In the genomic region with DNA sequence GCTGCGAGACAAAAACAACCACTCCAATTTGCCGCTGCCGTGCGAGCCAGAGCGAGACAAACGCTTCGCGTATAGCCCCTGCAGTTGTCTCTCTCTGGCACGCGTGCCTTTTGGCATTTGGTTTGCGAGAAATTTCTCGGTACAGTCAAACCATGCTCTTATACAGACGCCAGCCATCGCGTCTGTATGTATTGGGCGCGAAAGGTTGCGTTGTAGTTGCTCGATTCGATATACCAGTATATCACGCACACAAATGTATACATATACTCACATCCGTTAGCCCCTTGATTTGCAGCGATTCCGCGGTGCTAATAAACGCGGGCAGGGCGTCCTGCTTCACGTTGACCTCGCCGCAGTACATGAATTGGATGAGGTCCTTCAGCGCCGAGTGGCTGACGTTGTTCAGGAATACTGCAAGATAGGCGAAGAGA, we compare ENCODE assay signal across 1 fruit fly cellular context.
A peak's percentile ranks its signal among the peaks of the same experiment; 100 is the strongest.
TF ChIP-seq lines count a peak whose summit lies in the region.

No protein-coding gene starts in this region.

TF ChIP-seq in whole organism, embryonic, 481 proteins besides CTCF, POLR2A, EP300 and RAD21 (continued from another document):
- no peak for TF ChIP-seq CG18619 (GFP tag; optimal IDR thresholded peaks at IDR 0.05; lab: Kevin White, UChicago)
- TF ChIP-seq CG9817 (tag; optimal IDR thresholded peaks at IDR 0.05; lab: Kevin White, UChicago): no peak
- TF ChIP-seq Fer3 (tag; optimal IDR thresholded peaks at IDR 0.05; lab: Kevin White, UChicago): peak; percentile 3
- TF ChIP-seq CG13424 (tag; optimal IDR thresholded peaks at IDR 0.05; lab: Kevin White, UChicago): peak; percentile 20
- no peak for TF ChIP-seq CG33213 (GFP tag; optimal IDR thresholded peaks at IDR 0.05; lab: Kevin White, UChicago)
- TF ChIP-seq CG13123 (GFP tag; optimal IDR thresholded peaks at IDR 0.05; lab: Kevin White, UChicago): no peak
- TF ChIP-seq CG4820 (GFP tag; optimal IDR thresholded peaks at IDR 0.05; lab: Kevin White, UChicago): no peak
- no peak for TF ChIP-seq tx (GFP tag; optimal IDR thresholded peaks at IDR 0.05; lab: Kevin White, UChicago)
- TF ChIP-seq CG13287 (GFP tag; IDR thresholded peaks at IDR 0.05; lab: Robert Waterston, UW; ENCODE audit: partially characterized antibody): peak; percentile 75
- no peak for TF ChIP-seq dmrt99B (tag; optimal IDR thresholded peaks at IDR 0.05; lab: Kevin White, UChicago)
- TF ChIP-seq Dp (GFP tag; optimal IDR thresholded peaks at IDR 0.05; lab: Kevin White, UChicago): peak; percentile 50
- no peak for TF ChIP-seq lmd (GFP tag; IDR thresholded peaks at IDR 0.05; lab: Robert Waterston, UW)
- TF ChIP-seq z (GFP tag; IDR thresholded peaks at IDR 0.05; lab: Robert Waterston, UW): no peak
- TF ChIP-seq pzg (GFP tag; optimal IDR thresholded peaks at IDR 0.05; lab: Kevin White, UChicago): peak; percentile 50
- no peak for TF ChIP-seq Hsf (GFP tag; optimal IDR thresholded peaks at IDR 0.05; lab: Kevin White, UChicago)
- no peak for TF ChIP-seq klu (GFP tag; IDR thresholded peaks at IDR 0.05; lab: Robert Waterston, UW)
- peak; percentile 96 for TF ChIP-seq kah (GFP tag; optimal IDR thresholded peaks at IDR 0.05; lab: Kevin White, UChicago)
- no peak for TF ChIP-seq Fer2 (tag; optimal IDR thresholded peaks at IDR 0.05; lab: Kevin White, UChicago)
- TF ChIP-seq CG2678 (tag; optimal IDR thresholded peaks at IDR 0.05; lab: Kevin White, UChicago): no peak
- peak in 1 of 2 experiments; percentile 82 for TF ChIP-seq Hr51 (GFP tag; optimal IDR thresholded peaks at IDR 0.05; lab: Kevin White, UChicago)
- no peak for TF ChIP-seq br (optimal IDR thresholded peaks at IDR 0.05; lab: Kevin White, UChicago)
- TF ChIP-seq HmgD (GFP tag; optimal IDR thresholded peaks at IDR 0.05; lab: Kevin White, UChicago): peak; percentile 12
- no peak for TF ChIP-seq CG16779 (GFP tag; IDR thresholded peaks at IDR 0.05; lab: Robert Waterston, UW)
- TF ChIP-seq sens-2 (GFP tag; IDR thresholded peaks at IDR 0.05; lab: Robert Waterston, UW): no peak
- no peak for TF ChIP-seq ssp (GFP tag; IDR thresholded peaks at IDR 0.05; lab: Robert Waterston, UW)
- peak; percentile 43 for TF ChIP-seq pros (GFP tag; optimal IDR thresholded peaks at IDR 0.05; lab: Kevin White, UChicago)
- no peak for TF ChIP-seq CG16815 (GFP tag; optimal IDR thresholded peaks at IDR 0.05; lab: Kevin White, UChicago)
- peak; percentile 19 for TF ChIP-seq kni (GFP tag; optimal IDR thresholded peaks at IDR 0.05; lab: Kevin White, UChicago)
- TF ChIP-seq usp (GFP tag; optimal IDR thresholded peaks at IDR 0.05; lab: Kevin White, UChicago): no peak
- TF ChIP-seq CG12155 (GFP tag; optimal IDR thresholded peaks at IDR 0.05; lab: Kevin White, UChicago): no peak
- TF ChIP-seq ems (GFP tag; optimal IDR thresholded peaks at IDR 0.05; lab: Kevin White, UChicago): no peak
- TF ChIP-seq wor (GFP tag; IDR thresholded peaks at IDR 0.05; lab: Robert Waterston, UW): no peak
- peak in 1 of 2 experiments; percentile 33 for TF ChIP-seq Trl (optimal IDR thresholded peaks at IDR 0.05; lab: Kevin White, UChicago)
- no peak for TF ChIP-seq Trl (GFP tag; optimal IDR thresholded peaks at IDR 0.05; lab: Kevin White, UChicago)
- TF ChIP-seq onecut (GFP tag; IDR thresholded peaks at IDR 0.05; lab: Robert Waterston, UW): peak; percentile 51
- no peak for TF ChIP-seq ara (GFP tag; IDR thresholded peaks at IDR 0.05; lab: Robert Waterston, UW)
- peak; percentile 22 for TF ChIP-seq CG4707 (GFP tag; optimal IDR thresholded peaks at IDR 0.05; lab: Kevin White, UChicago)
- no peak for TF ChIP-seq disco-r (GFP tag; optimal IDR thresholded peaks at IDR 0.05; lab: Kevin White, UChicago)
- TF ChIP-seq CG3838 (GFP tag; optimal IDR thresholded peaks at IDR 0.05; lab: Kevin White, UChicago): no peak
- no peak for TF ChIP-seq dmrt11E (tag; optimal IDR thresholded peaks at IDR 0.05; lab: Kevin White, UChicago)
